Fruit fly (Drosophila melanogaster) whole organism, embryonic: Measurements from ENCODE around the gene wuho.

Source experiments
- Antp ChIP-seq: fragments of 200-800 bp; sonication (Bioruptor generic); optimal IDR thresholded peaks from 3 replicates; lab custom pipeline; 2016; ENCODE audit warnings: missing biosample characterization, missing genetic modification characterization
- Atf-2 ChIP-seq: fragments of 200-800 bp; sonication (Bioruptor generic); optimal IDR thresholded peaks from 2 replicates; lab custom pipeline; 2016; ENCODE audit warnings: missing biosample characterization, missing genetic modification characterization
- Atf3 ChIP-seq: fragments of 200-800 bp; sonication (Bioruptor generic); optimal IDR thresholded peaks from 3 replicates; lab custom pipeline; 2016; ENCODE audit warnings: missing biosample characterization, missing genetic modification characterization
- CG11560 ChIP-seq: fragments of 200-800 bp; sonication (Bioruptor generic); IDR thresholded peaks from 3 replicates; pipeline ENCODE4 v1.3.6; 2022; ENCODE audit warnings: missing biosample characterization, missing genetic modification characterization
- CG12071 ChIP-seq: fragments of 200-800 bp; sonication (Bioruptor generic); optimal IDR thresholded peaks from 3 replicates; lab custom pipeline; 2018; ENCODE audit warnings: missing biosample characterization, mild to moderate bottlenecking, missing genetic modification characterization
- CG1603 ChIP-seq: fragments of 200-800 bp; sonication (Bioruptor generic); optimal IDR thresholded peaks from 2 replicates; lab custom pipeline; 2019; ENCODE audit warnings: missing biosample characterization, mild to moderate bottlenecking, missing genetic modification characterization, moderate library complexity
- CG1647 ChIP-seq: fragments of 200-800 bp; sonication (Bioruptor generic); optimal IDR thresholded peaks from 3 replicates; lab custom pipeline; 2016; ENCODE audit warnings: missing biosample characterization, missing genetic modification characterization
- CG1792 ChIP-seq: fragments of 200-800 bp; sonication (Bioruptor generic); optimal IDR thresholded peaks from 2 replicates; lab custom pipeline; 2016; ENCODE audit warnings: missing biosample characterization, missing genetic modification characterization
- CG18599 ChIP-seq: fragments of 200-800 bp; sonication (Bioruptor generic); optimal IDR thresholded peaks from 3 replicates; lab custom pipeline; 2017; ENCODE audit warnings: missing biosample characterization, missing genetic modification characterization, mild to moderate bottlenecking, moderate library complexity, missing genetic modification reagents
- CG3838 ChIP-seq: fragments of 200-800 bp; sonication (Bioruptor generic); optimal IDR thresholded peaks from 3 replicates; lab custom pipeline; 2016; ENCODE audit warnings: missing biosample characterization, missing genetic modification characterization
- CG6689 ChIP-seq: fragments of 200-800 bp; sonication (Bioruptor generic); IDR thresholded peaks from 2 replicates; pipeline ENCODE4 v1.3.6; 2022; ENCODE audit warnings: missing biosample characterization, missing genetic modification characterization
- CG7839 ChIP-seq: fragments of 200-800 bp; sonication (Bioruptor generic); optimal IDR thresholded peaks from 3 replicates; lab custom pipeline; 2018; ENCODE audit warnings: missing biosample characterization, mild to moderate bottlenecking, missing genetic modification characterization, moderate library complexity
- CG7928 ChIP-seq: fragments of 200-800 bp; sonication (Bioruptor generic); optimal IDR thresholded peaks from 2 replicates; lab custom pipeline; 2017; ENCODE audit warnings: missing biosample characterization, mild to moderate bottlenecking, missing genetic modification characterization
- CoRest ChIP-seq: fragments of 200-800 bp; sonication (Bioruptor generic); optimal IDR thresholded peaks from 3 replicates; lab custom pipeline; 2018; ENCODE audit warnings: missing biosample characterization, mild to moderate bottlenecking, missing genetic modification characterization, moderate library complexity
- Dad ChIP-seq: fragments of 200-800 bp; sonication (Bioruptor generic); optimal IDR thresholded peaks from 3 replicates; lab custom pipeline; 2016; ENCODE audit warnings: missing biosample characterization, missing genetic modification characterization
- Dbx ChIP-seq: fragments of 200-800 bp; sonication (Bioruptor generic); IDR thresholded peaks from 3 replicates; pipeline ENCODE4 v1.3.6; 2022; ENCODE audit warnings: missing biosample characterization, missing genetic modification characterization
- Dp ChIP-seq: fragments of 200-800 bp; sonication (Bioruptor generic); optimal IDR thresholded peaks from 2 replicates; lab custom pipeline; 2018; ENCODE audit warnings: missing biosample characterization, mild to moderate bottlenecking, missing genetic modification characterization, moderate library complexity
- HLH3B ChIP-seq: fragments of 200-800 bp; sonication (Bioruptor generic); IDR thresholded peaks from 2 replicates; pipeline ENCODE4 v1.3.6; 2022; ENCODE audit warnings: missing biosample characterization, missing genetic modification characterization
- Hmr ChIP-seq: fragments of 200-800 bp; sonication (Bioruptor generic); optimal IDR thresholded peaks from 3 replicates; lab custom pipeline; 2017; ENCODE audit warnings: mild to moderate bottlenecking, missing biosample characterization, missing genetic modification reagents, missing genetic modification characterization
- Meics ChIP-seq: fragments of 200-800 bp; sonication (Bioruptor generic); optimal IDR thresholded peaks from 2 replicates; lab custom pipeline; 2017; ENCODE audit warnings: missing biosample characterization, mild to moderate bottlenecking, missing genetic modification characterization
- Oli ChIP-seq: fragments of 200-800 bp; sonication (Bioruptor generic); optimal IDR thresholded peaks from 2 replicates; lab custom pipeline; 2018; ENCODE audit warnings: missing biosample characterization, mild to moderate bottlenecking, missing genetic modification characterization, moderate library complexity
- Ptx1 ChIP-seq: fragments of 200-800 bp; sonication (Bioruptor generic); IDR thresholded peaks from 2 replicates; pipeline ENCODE4 v1.3.6; 2022; ENCODE audit warnings: missing biosample characterization, missing genetic modification characterization
- Rfx ChIP-seq: fragments of 200-800 bp; sonication (Bioruptor generic); IDR thresholded peaks from 2 replicates; pipeline ENCODE4 v1.3.6; 2022; ENCODE audit warnings: missing biosample characterization, missing genetic modification characterization
- Six4 ChIP-seq: fragments of 200-800 bp; sonication (Bioruptor generic); optimal IDR thresholded peaks from 2 replicates; lab custom pipeline; 2016; ENCODE audit warnings: missing biosample characterization, missing genetic modification characterization
- Sox102F ChIP-seq: fragments of 200-800 bp; sonication (Bioruptor generic); optimal IDR thresholded peaks from 2 replicates; lab custom pipeline; 2018; ENCODE audit warnings: missing biosample characterization, mild to moderate bottlenecking, missing genetic modification characterization, moderate library complexity
- Sry-β ChIP-seq: fragments of 200-800 bp; sonication (Bioruptor generic); optimal IDR thresholded peaks from 2 replicates; lab custom pipeline; 2018; ENCODE audit warnings: missing biosample characterization, mild to moderate bottlenecking, missing genetic modification characterization, moderate library complexity
- Trl ChIP-seq, 3 experiments: fragments of >200 bp in 2 of 3; fragments of 200-800 bp in 1 of 3; sonication (Bioruptor generic) in 1 of 3; optimal IDR thresholded peaks; 2 replicates in 1 of 3; 3 replicates in 2 of 3; lab custom pipeline; 2016 to 2017; ENCODE audit warnings: missing biosample characterization in 1 of 3, missing genetic modification characterization in 1 of 3
- Xbp1 ChIP-seq: fragments of 200-800 bp; sonication (Bioruptor generic); optimal IDR thresholded peaks from 3 replicates; lab custom pipeline; 2016; ENCODE audit warnings: missing biosample characterization, mild to moderate bottlenecking, missing genetic modification characterization
- Xrp1 ChIP-seq: fragments of 200-800 bp; sonication (Bioruptor generic); IDR thresholded peaks from 2 replicates; pipeline ENCODE4 v1.3.6; 2022; ENCODE audit warnings: missing biosample characterization, missing genetic modification characterization
- chn ChIP-seq: fragments of 200-800 bp; sonication (Bioruptor generic); optimal IDR thresholded peaks from 2 replicates; lab custom pipeline; 2016; ENCODE audit warnings: missing biosample characterization, missing genetic modification characterization
- ci ChIP-seq: fragments of 200-800 bp; sonication (Bioruptor generic); IDR thresholded peaks from 3 replicates; pipeline ENCODE4 v1.3.6; 2022; ENCODE audit warnings: missing biosample characterization, missing genetic modification characterization
- danr ChIP-seq: fragments of 200-800 bp; sonication (Bioruptor generic); IDR thresholded peaks from 2 replicates; pipeline ENCODE4 v1.3.6; 2022; ENCODE audit warnings: missing biosample characterization, missing genetic modification characterization
- dysf ChIP-seq: fragments of 200-800 bp; sonication (Bioruptor generic); IDR thresholded peaks from 3 replicates; pipeline ENCODE4 v1.3.6; 2022; ENCODE audit warnings: missing biosample characterization, missing genetic modification characterization
- eve ChIP-seq, 2 experiments: fragments of >200 bp; optimal IDR thresholded peaks; 2 replicates each; lab custom pipeline; 2017; ENCODE audit warnings: missing biosample characterization in 2 of 2, missing genetic modification characterization in 2 of 2
- fd96Cb ChIP-seq: fragments of 200-800 bp; sonication (Bioruptor generic); optimal IDR thresholded peaks from 2 replicates; lab custom pipeline; 2018; ENCODE audit warnings: missing biosample characterization, mild to moderate bottlenecking, missing genetic modification characterization, moderate library complexity
- gce ChIP-seq: fragments of 200-800 bp; sonication (Bioruptor generic); IDR thresholded peaks from 3 replicates; pipeline ENCODE4 v1.3.6; 2022; ENCODE audit warnings: missing biosample characterization, missing genetic modification characterization
- gem ChIP-seq: fragments of 200-800 bp; sonication (Bioruptor generic); optimal IDR thresholded peaks from 2 replicates; lab custom pipeline; 2019; ENCODE audit warnings: missing biosample characterization, mild to moderate bottlenecking, missing genetic modification characterization, moderate library complexity
- gro ChIP-seq: fragments of 200-800 bp; sonication (Bioruptor generic); optimal IDR thresholded peaks from 2 replicates; lab custom pipeline; 2016; ENCODE audit warnings: missing biosample characterization, missing genetic modification characterization
- hth ChIP-seq: fragments of >200 bp; optimal IDR thresholded peaks from 2 replicates; lab custom pipeline; 2017; ENCODE audit warnings: inconsistent platforms
- mam ChIP-seq: fragments of 200-800 bp; sonication (Bioruptor generic); optimal IDR thresholded peaks from 3 replicates; lab custom pipeline; 2016; ENCODE audit warnings: missing biosample characterization, missing genetic modification characterization
- oc ChIP-seq: fragments of 200-800 bp; sonication (Bioruptor generic); optimal IDR thresholded peaks from 2 replicates; lab custom pipeline; 2018; ENCODE audit warnings: missing biosample characterization, mild to moderate bottlenecking, missing genetic modification characterization, moderate library complexity
- pan ChIP-seq, 4 experiments: fragments of >200 bp in 3 of 4; fragments of 200-800 bp in 1 of 4; sonication (Bioruptor generic) in 1 of 4; optimal IDR thresholded peaks in 3 of 4; IDR thresholded peaks in 1 of 4; 2 replicates each; pipeline versions ENCODE4 v1.3.6 to Lab custom; 2017 to 2022; ENCODE audit warnings: missing biosample characterization in 2 of 4, missing genetic modification characterization in 2 of 4, mixed read lengths in 1 of 4
- pnt ChIP-seq: fragments of 200-800 bp; sonication (Bioruptor generic); optimal IDR thresholded peaks from 3 replicates; lab custom pipeline; 2016; ENCODE audit warnings: missing biosample characterization, missing genetic modification characterization
- prd ChIP-seq, 3 experiments: fragments of >200 bp in 2 of 3; fragments of 200-800 bp in 1 of 3; sonication (Bioruptor generic) in 1 of 3; optimal IDR thresholded peaks in 2 of 3; IDR thresholded peaks in 1 of 3; 2 replicates in 2 of 3; 3 replicates in 1 of 3; pipeline versions ENCODE4 v1.3.6 to Lab custom; 2017 to 2022; ENCODE audit warnings: missing biosample characterization in 1 of 3, missing genetic modification characterization in 1 of 3
- run ChIP-seq: fragments of 200-800 bp; sonication (Bioruptor generic); optimal IDR thresholded peaks from 3 replicates; lab custom pipeline; 2018; ENCODE audit warnings: missing biosample characterization, mild to moderate bottlenecking, missing genetic modification characterization
- sc ChIP-seq, 3 experiments: fragments of >200 bp in 2 of 3; fragments of 200-800 bp in 1 of 3; sonication (Bioruptor generic) in 1 of 3; optimal IDR thresholded peaks; 2 replicates in 2 of 3; 3 replicates in 1 of 3; lab custom pipeline; 2017; ENCODE audit warnings: mild to moderate bottlenecking in 1 of 3, missing biosample characterization in 1 of 3, missing genetic modification characterization in 1 of 3, missing genetic modification reagents in 1 of 3
- sens ChIP-seq: fragments of 200-800 bp; sonication (Bioruptor generic); peaks from one replicate; lab custom pipeline; 2016; ENCODE audit warnings: missing biosample characterization, missing genetic modification characterization
- stwl ChIP-seq: fragments of 200-800 bp; sonication (Bioruptor generic); optimal IDR thresholded peaks from 3 replicates; lab custom pipeline; 2018; ENCODE audit warnings: missing biosample characterization, mild to moderate bottlenecking, missing genetic modification characterization, moderate library complexity
- ttk ChIP-seq: fragments of 200-800 bp; sonication (Bioruptor generic); IDR thresholded peaks from 2 replicates; pipeline ENCODE4 v2.1.2; 2022; ENCODE audit warnings: missing biosample characterization, missing genetic modification characterization

wuho gene

DNA sequence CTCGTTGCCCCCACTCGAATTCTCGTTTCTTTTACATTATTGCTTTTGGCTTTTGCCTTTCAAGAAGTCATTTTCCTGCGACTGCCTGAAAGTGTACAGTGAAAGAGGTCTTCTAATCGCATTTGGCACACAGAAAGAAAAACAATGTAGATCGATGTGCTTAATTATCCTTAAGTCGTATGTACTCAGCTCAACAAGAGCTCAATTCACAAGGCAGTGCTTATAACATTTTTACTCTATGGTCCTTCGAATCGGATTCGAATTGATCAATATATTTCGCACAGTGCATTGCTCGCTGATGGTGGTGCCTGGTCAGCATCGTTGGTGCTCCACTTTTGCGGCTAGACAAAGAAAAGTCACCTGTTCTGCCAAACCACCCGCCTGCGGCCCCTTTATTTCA lies 22.5 kb downstream of the wuho start (continued):
- no peak for TF ChIP-seq pan (optimal IDR thresholded peaks at IDR 0.05; lab: Kevin White, UChicago)
- peak in 1 of 2 experiments; percentile 54 for TF ChIP-seq pan (GFP tag; optimal IDR thresholded peaks at IDR 0.05 in 1 of 2, IDR thresholded peaks at IDR 0.05 in 1 of 2)
- no peak for TF ChIP-seq Dbx (GFP tag; lab: Robert Waterston, UW)
- TF ChIP-seq sens (GFP tag; lab: Kevin White, UChicago), result peak; percentile 74
- TF ChIP-seq Trl (optimal IDR thresholded peaks at IDR 0.05; lab: Kevin White, UChicago), result no peak
- TF ChIP-seq Trl (GFP tag; optimal IDR thresholded peaks at IDR 0.05; lab: Kevin White, UChicago), result peak; percentile 11
- TF ChIP-seq Xbp1 (GFP tag; lab: Kevin White, UChicago), result peak; percentile 9
- TF ChIP-seq Rfx, result peak; percentile 28; the same call in 1 of the 2 replicates
- peak; percentile 12 for TF ChIP-seq Meics
- peak; percentile 7 for TF ChIP-seq Antp (GFP tag; lab: Kevin White, UChicago)
- TF ChIP-seq danr (GFP tag; lab: Robert Waterston, UW), result no peak
- TF ChIP-seq Ptx1 (GFP tag; lab: Robert Waterston, UW), result peak; percentile 25; the same call in 1 of the 2 replicates
- TF ChIP-seq gro, result no peak
- no peak for TF ChIP-seq run
- peak; percentile 19 for TF ChIP-seq Atf3 (GFP tag; lab: Kevin White, UChicago)
- peak; percentile 42 for TF ChIP-seq CG7839 (tag; lab: Kevin White, UChicago)
- peak; percentile 2 for TF ChIP-seq oc (tag; lab: Kevin White, UChicago)
- TF ChIP-seq gem (tag; lab: Kevin White, UChicago), result peak; percentile 27
- no peak for TF ChIP-seq Sry-β
- peak; percentile 6 for TF ChIP-seq Oli (tag; lab: Kevin White, UChicago)
- TF ChIP-seq eve (GFP tag; optimal IDR thresholded peaks at IDR 0.05; lab: Kevin White, UChicago), result peak in 1 of 2 experiments; percentile 57
- no peak for TF ChIP-seq gce (GFP tag; lab: Robert Waterston, UW)
- peak; percentile 39 for TF ChIP-seq Hmr
- TF ChIP-seq fd96Cb, result peak; percentile 29
- no peak for TF ChIP-seq CG3838
- 0 out of 2 replicates have a peak, but pooled peaks have one; percentile 31 for TF ChIP-seq HLH3B (GFP tag; lab: Robert Waterston, UW)
- no peak for TF ChIP-seq CG11560
- no peak for TF ChIP-seq sc (optimal IDR thresholded peaks at IDR 0.05; lab: Kevin White, UChicago)
- TF ChIP-seq sc (GFP tag; optimal IDR thresholded peaks at IDR 0.05; lab: Kevin White, UChicago), result no peak
- peak; percentile 35; the same call in 1 of the 3 replicates for TF ChIP-seq dysf (GFP tag; lab: Robert Waterston, UW)
- TF ChIP-seq mam (GFP tag; lab: Kevin White, UChicago), result no peak
- TF ChIP-seq Sox102F, result peak; percentile 53
- TF ChIP-seq CG18599 (GFP tag; lab: Kevin White, UChicago), result peak; percentile 49
- TF ChIP-seq prd (optimal IDR thresholded peaks at IDR 0.05; lab: Kevin White, UChicago), result no peak
- peak; percentile 39; the same call in 1 of the 3 replicates for TF ChIP-seq prd (GFP tag; IDR thresholded peaks at IDR 0.05; lab: Robert Waterston, UW)
- TF ChIP-seq Dp (GFP tag; lab: Kevin White, UChicago), result no peak
- TF ChIP-seq pnt (GFP tag; lab: Kevin White, UChicago), result no peak
- peak; percentile 31 for TF ChIP-seq CG12071 (GFP tag; lab: Kevin White, UChicago)
- no peak for TF ChIP-seq CoRest (tag; lab: Kevin White, UChicago)
- no peak for TF ChIP-seq CG7928 (GFP tag; lab: Kevin White, UChicago)
- TF ChIP-seq ttk, result 0 out of 2 replicates have a peak, but pooled peaks have one; percentile 12
- peak; percentile 41 for TF ChIP-seq CG1603
- TF ChIP-seq CG6689 (GFP tag; lab: Robert Waterston, UW), result 0 out of 2 replicates have a peak, but pooled peaks have one; percentile 14
- no peak for TF ChIP-seq Six4 (GFP tag; lab: Kevin White, UChicago)
- peak; percentile 8 for TF ChIP-seq CG1792 (GFP tag; lab: Kevin White, UChicago)
- no peak for TF ChIP-seq stwl
- TF ChIP-seq Xrp1 (GFP tag; lab: Robert Waterston, UW), result 0 out of 2 replicates have a peak, but pooled peaks have one; percentile 21
- no peak for TF ChIP-seq chn (GFP tag; lab: Kevin White, UChicago)
- peak; percentile 59; the same call in 2 of the 3 replicates for TF ChIP-seq ci (GFP tag; lab: Robert Waterston, UW)
- no peak for TF ChIP-seq hth (lab: Kevin White, UChicago)
- no peak for TF ChIP-seq Dad (GFP tag; lab: Kevin White, UChicago)
- TF ChIP-seq CG1647 (GFP tag; lab: Kevin White, UChicago), result no peak
- TF ChIP-seq Atf-2, result no peak
